Fruit fly (Drosophila melanogaster) whole organism, embryonic: ENCODE results near the gene Abl.

Source experiments
- Asciz ChIP-seq: fragments of 200-800 bp; sonication (Bioruptor generic); optimal IDR thresholded peaks from 2 replicates; lab custom pipeline; 2017; ENCODE audit warnings: missing biosample characterization, mild to moderate bottlenecking, missing genetic modification characterization, missing genetic modification reagents
- Atf6 ChIP-seq: fragments of 200-800 bp; sonication (Bioruptor generic); IDR thresholded peaks from 2 replicates; pipeline ENCODE4 v1.3.6; 2022; ENCODE audit warnings: missing biosample characterization, missing genetic modification characterization
- BEAF-32 ChIP-seq: fragments of 200-800 bp; sonication (Bioruptor generic); optimal IDR thresholded peaks from 3 replicates; lab custom pipeline; 2017; ENCODE audit warnings: missing biosample characterization, missing genetic modification characterization, mild to moderate bottlenecking, moderate library complexity, missing genetic modification reagents
- CG10267 ChIP-seq: fragments of 200-800 bp; sonication (Bioruptor generic); optimal IDR thresholded peaks from 2 replicates; lab custom pipeline; 2018; ENCODE audit warnings: missing biosample characterization, mild to moderate bottlenecking, missing genetic modification characterization, moderate library complexity
- CG10462 ChIP-seq: fragments of 200-800 bp; sonication (Bioruptor generic); optimal IDR thresholded peaks from 2 replicates; lab custom pipeline; 2016; ENCODE audit warnings: missing biosample characterization, missing genetic modification characterization
- CG10959 ChIP-seq: fragments of 200-800 bp; sonication (Bioruptor generic); IDR thresholded peaks from 2 replicates; pipeline ENCODE4 v1.3.6; 2022; ENCODE audit warnings: missing biosample characterization, missing genetic modification characterization
- CG12659 ChIP-seq: fragments of 200-800 bp; sonication (Bioruptor generic); optimal IDR thresholded peaks from 3 replicates; lab custom pipeline; 2017; ENCODE audit warnings: mild to moderate bottlenecking, missing biosample characterization, missing genetic modification reagents, missing genetic modification characterization
- CG13296 ChIP-seq: fragments of 200-800 bp; sonication (Bioruptor generic); optimal IDR thresholded peaks from 3 replicates; lab custom pipeline; 2018; ENCODE audit warnings: missing biosample characterization, mild to moderate bottlenecking, missing genetic modification characterization
- CG14860 ChIP-seq: fragments of 200-800 bp; sonication (Bioruptor generic); IDR thresholded peaks from 3 replicates; pipeline ENCODE4 v1.3.6; 2022; ENCODE audit warnings: missing biosample characterization, missing genetic modification characterization; ENCODE audit not compliant: partially characterized antibody
- CG15269 ChIP-seq: fragments of 200-800 bp; sonication (Bioruptor generic); optimal IDR thresholded peaks from 2 replicates; lab custom pipeline; 2018; ENCODE audit warnings: missing biosample characterization, mild to moderate bottlenecking, missing genetic modification characterization, moderate library complexity
- CG17359 ChIP-seq: fragments of 200-800 bp; sonication (Bioruptor generic); optimal IDR thresholded peaks from 3 replicates; lab custom pipeline; 2018; ENCODE audit warnings: missing biosample characterization, mild to moderate bottlenecking, missing genetic modification characterization, moderate library complexity
- CG18476 ChIP-seq: fragments of 200-800 bp; sonication (Bioruptor generic); optimal IDR thresholded peaks from 2 replicates; lab custom pipeline; 2016; ENCODE audit warnings: missing biosample characterization, mild to moderate bottlenecking, missing genetic modification characterization
- CG2129 ChIP-seq: fragments of 200-800 bp; sonication (Bioruptor generic); IDR thresholded peaks from 2 replicates; pipeline ENCODE4 v1.3.6; 2022; ENCODE audit warnings: missing biosample characterization, missing genetic modification characterization; ENCODE audit not compliant: partially characterized antibody
- CG30020 ChIP-seq: fragments of 200-800 bp; optimal IDR thresholded peaks from 2 replicates; lab custom pipeline; 2019; ENCODE audit warnings: missing biosample characterization, mild to moderate bottlenecking, missing genetic modification characterization, moderate library complexity
- CG32767 ChIP-seq: fragments of 200-800 bp; sonication (Bioruptor generic); IDR thresholded peaks from 2 replicates; pipeline ENCODE4 v1.3.6; 2022; ENCODE audit warnings: missing biosample characterization, missing genetic modification characterization
- CG7271 ChIP-seq: fragments of 200-800 bp; sonication (Bioruptor generic); optimal IDR thresholded peaks from 2 replicates; lab custom pipeline; 2018; ENCODE audit warnings: missing biosample characterization, mild to moderate bottlenecking, missing genetic modification characterization, moderate library complexity
- CG7745 ChIP-seq: fragments of 200-800 bp; sonication (Bioruptor generic); optimal IDR thresholded peaks from 2 replicates; lab custom pipeline; 2018; ENCODE audit warnings: missing biosample characterization, mild to moderate bottlenecking, missing genetic modification characterization, moderate library complexity
- Camta ChIP-seq: fragments of 200-800 bp; sonication (Bioruptor generic); optimal IDR thresholded peaks from 2 replicates; lab custom pipeline; 2016; ENCODE audit warnings: missing biosample characterization, missing genetic modification characterization
- D19A ChIP-seq: fragments of 200-800 bp; optimal IDR thresholded peaks from 3 replicates; lab custom pipeline; 2019; ENCODE audit warnings: missing biosample characterization, mild to moderate bottlenecking, missing genetic modification characterization, moderate library complexity
- Ets97D ChIP-seq: fragments of 200-800 bp; sonication (Bioruptor generic); optimal IDR thresholded peaks from 3 replicates; lab custom pipeline; 2016; ENCODE audit warnings: missing biosample characterization, missing genetic modification characterization
- H2.0 ChIP-seq: fragments of 200-800 bp; sonication (Bioruptor generic); IDR thresholded peaks from 2 replicates; pipeline ENCODE4 v1.3.6; 2022; ENCODE audit warnings: missing biosample characterization, missing genetic modification characterization
- HLH4C ChIP-seq: fragments of 200-800 bp; sonication (Bioruptor generic); IDR thresholded peaks from 3 replicates; pipeline ENCODE4 v1.3.6; 2022; ENCODE audit warnings: missing biosample characterization, missing genetic modification characterization; ENCODE audit not compliant: partially characterized antibody
- Mrtf ChIP-seq: fragments of 200-800 bp; sonication (Bioruptor generic); IDR thresholded peaks from 3 replicates; pipeline ENCODE4 v1.3.6; 2022; ENCODE audit warnings: missing biosample characterization, missing genetic modification characterization
- Nf-YC ChIP-seq: fragments of 200-800 bp; optimal IDR thresholded peaks from 3 replicates; lab custom pipeline; 2019; ENCODE audit warnings: missing biosample characterization, mild to moderate bottlenecking, missing genetic modification characterization, moderate library complexity
- Oaz ChIP-seq: fragments of 200-800 bp; sonication (Bioruptor generic); IDR thresholded peaks from 2 replicates; pipeline ENCODE4 v1.3.6; 2022; ENCODE audit warnings: missing biosample characterization, missing genetic modification characterization
- Sox102F ChIP-seq: fragments of 200-800 bp; sonication (Bioruptor generic); optimal IDR thresholded peaks from 2 replicates; lab custom pipeline; 2018; ENCODE audit warnings: missing biosample characterization, mild to moderate bottlenecking, missing genetic modification characterization, moderate library complexity
- Spps ChIP-seq: fragments of 200-800 bp; sonication (Bioruptor generic); optimal IDR thresholded peaks from 2 replicates; lab custom pipeline; 2018; ENCODE audit warnings: missing biosample characterization, mild to moderate bottlenecking, missing genetic modification characterization
- Sry-δ ChIP-seq: fragments of 200-800 bp; sonication (Bioruptor generic); optimal IDR thresholded peaks from 2 replicates; lab custom pipeline; 2016; ENCODE audit warnings: missing biosample characterization, missing genetic modification characterization
- Ssrp ChIP-seq: fragments of 200-800 bp; sonication (Bioruptor generic); optimal IDR thresholded peaks from 2 replicates; lab custom pipeline; 2018; ENCODE audit warnings: missing biosample characterization, mild to moderate bottlenecking, missing genetic modification characterization, moderate library complexity
- Usf ChIP-seq: fragments of 200-800 bp; sonication (Bioruptor generic); optimal IDR thresholded peaks from 2 replicates; lab custom pipeline; 2017; ENCODE audit warnings: missing genotype, missing biosample characterization, missing genetic modification characterization
- aop ChIP-seq: fragments of 200-800 bp; sonication (Bioruptor generic); IDR thresholded peaks from 2 replicates; pipeline ENCODE4 v1.3.6; 2022; ENCODE audit warnings: missing biosample characterization, missing genetic modification characterization
- ase ChIP-seq: fragments of 200-800 bp; sonication (Bioruptor generic); IDR thresholded peaks from 3 replicates; pipeline ENCODE4 v1.3.6; 2022; ENCODE audit warnings: missing biosample characterization, missing genetic modification characterization
- az2 ChIP-seq: fragments of 200-800 bp; sonication (Bioruptor generic); optimal IDR thresholded peaks from 3 replicates; lab custom pipeline; 2016; ENCODE audit warnings: missing biosample characterization, missing genetic modification characterization
- caup ChIP-seq: fragments of 200-800 bp; sonication (Bioruptor generic); optimal IDR thresholded peaks from 3 replicates; lab custom pipeline; 2017; ENCODE audit warnings: missing biosample characterization, mild to moderate bottlenecking, missing genetic modification characterization, moderate library complexity; ENCODE audit not compliant: severe bottlenecking
- da ChIP-seq: fragments of 200-800 bp; sonication (Bioruptor generic); optimal IDR thresholded peaks from 2 replicates; lab custom pipeline; 2016; ENCODE audit warnings: missing biosample characterization, missing genetic modification characterization
- dysf ChIP-seq: fragments of 200-800 bp; sonication (Bioruptor generic); IDR thresholded peaks from 3 replicates; pipeline ENCODE4 v1.3.6; 2022; ENCODE audit warnings: missing biosample characterization, missing genetic modification characterization
- eve ChIP-seq, 2 experiments: fragments of >200 bp; optimal IDR thresholded peaks; 2 replicates each; lab custom pipeline; 2017; ENCODE audit warnings: missing biosample characterization in 2 of 2, missing genetic modification characterization in 2 of 2
- eyg ChIP-seq: fragments of 200-800 bp; sonication (Bioruptor generic); optimal IDR thresholded peaks from 3 replicates; lab custom pipeline; 2016; ENCODE audit warnings: missing biosample characterization, missing genetic modification characterization
- fd102C ChIP-seq: fragments of 200-800 bp; sonication (Bioruptor generic); optimal IDR thresholded peaks from 2 replicates; lab custom pipeline; 2018; ENCODE audit warnings: missing biosample characterization, mild to moderate bottlenecking, missing genetic modification characterization, moderate library complexity
- fru ChIP-seq: fragments of >200 bp; optimal IDR thresholded peaks from 2 replicates; lab custom pipeline; 2017
- h ChIP-seq: fragments of >200 bp; optimal IDR thresholded peaks from 2 replicates; lab custom pipeline; 2017
- kah ChIP-seq: fragments of 200-800 bp; sonication (Bioruptor generic); optimal IDR thresholded peaks from 2 replicates; lab custom pipeline; 2018; ENCODE audit warnings: missing biosample characterization, mild to moderate bottlenecking, missing genetic modification characterization
- klu ChIP-seq: fragments of 200-800 bp; sonication (Bioruptor generic); IDR thresholded peaks from 2 replicates; pipeline ENCODE4 v1.3.6; 2022; ENCODE audit warnings: missing biosample characterization, missing genetic modification characterization
- mam ChIP-seq: fragments of 200-800 bp; sonication (Bioruptor generic); optimal IDR thresholded peaks from 3 replicates; lab custom pipeline; 2016; ENCODE audit warnings: missing biosample characterization, missing genetic modification characterization
- mld ChIP-seq: fragments of 200-800 bp; sonication (Bioruptor generic); IDR thresholded peaks from 3 replicates; pipeline ENCODE4 v1.3.6; 2022; ENCODE audit warnings: missing biosample characterization, missing genetic modification characterization; ENCODE audit not compliant: partially characterized antibody
- org-1 ChIP-seq: fragments of 200-800 bp; sonication (Bioruptor generic); optimal IDR thresholded peaks from 2 replicates; lab custom pipeline; 2017; ENCODE audit warnings: missing biosample characterization, missing genetic modification characterization
- pho ChIP-seq: fragments of 200-800 bp; sonication (Bioruptor generic); optimal IDR thresholded peaks from 2 replicates; lab custom pipeline; 2016; ENCODE audit warnings: missing biosample characterization, missing genetic modification characterization
- phol ChIP-seq: fragments of 200-800 bp; sonication (Bioruptor generic); optimal IDR thresholded peaks from 3 replicates; lab custom pipeline; 2018; ENCODE audit warnings: missing biosample characterization, mild to moderate bottlenecking, missing genetic modification characterization, moderate library complexity
- stwl ChIP-seq: fragments of 200-800 bp; sonication (Bioruptor generic); optimal IDR thresholded peaks from 3 replicates; lab custom pipeline; 2018; ENCODE audit warnings: missing biosample characterization, mild to moderate bottlenecking, missing genetic modification characterization, moderate library complexity
- tna ChIP-seq: fragments of 200-800 bp; sonication (Bioruptor generic); IDR thresholded peaks from 2 replicates; pipeline ENCODE4 v1.3.6; 2022; ENCODE audit warnings: missing biosample characterization, missing genetic modification characterization; ENCODE audit not compliant: partially characterized antibody
- trem ChIP-seq: fragments of 200-800 bp; optimal IDR thresholded peaks from 3 replicates; lab custom pipeline; 2019; ENCODE audit warnings: missing biosample characterization, mild to moderate bottlenecking, missing genetic modification characterization, moderate library complexity

The Abl gene

dm6 chr3L:16640509-16641068, 7.1 kb downstream of the Abl start (continued):
- TF ChIP-seq tna (GFP tag; lab: Robert Waterston, UW) (no peak), D19A (tag; lab: Kevin White, UChicago) (peak; percentile 54), CG10267 (tag; lab: Kevin White, UChicago) (peak; percentile 53), CG18476 (GFP tag; lab: Kevin White, UChicago) (no peak), fru (lab: Kevin White, UChicago) (no peak), aop (no peak), CG2129 (GFP tag; lab: Robert Waterston, UW) (no peak), CG17359 (peak; percentile 47), Nf-YC (tag; lab: Kevin White, UChicago) (no peak), CG7271 (tag; lab: Kevin White, UChicago) (peak; percentile 66), H2.0 (GFP tag; lab: Robert Waterston, UW) (no peak), stwl (peak; percentile 47), HLH4C (GFP tag; lab: Robert Waterston, UW) (no peak), CG10462 (peak; percentile 31), Usf (GFP tag; lab: Kevin White, UChicago) (no peak), Ets97D (GFP tag; lab: Kevin White, UChicago) (no peak), h (lab: Kevin White, UChicago) (no peak), trem (tag; lab: Kevin White, UChicago) (peak; percentile 60), Spps (tag; lab: Kevin White, UChicago) (peak; percentile 56), da (GFP tag; lab: Kevin White, UChicago) (no peak), Camta (no peak), eyg (GFP tag; lab: Kevin White, UChicago) (no peak), Ssrp (tag; lab: Kevin White, UChicago) (no peak), org-1 (peak; percentile 33), CG14860 (GFP tag; lab: Robert Waterston, UW) (no peak), mld (GFP tag; lab: Robert Waterston, UW) (no peak), mam (no peak), klu (GFP tag; lab: Robert Waterston, UW) (no peak), fd102C (GFP tag; lab: Kevin White, UChicago) (peak; percentile 76), dysf (GFP tag; lab: Robert Waterston, UW) (no peak), CG30020 (tag; lab: Kevin White, UChicago) (no peak), pho (no peak), CG12659 (GFP tag; lab: Kevin White, UChicago) (no peak), Oaz (GFP tag; lab: Robert Waterston, UW) (no peak), CG7745 (tag; lab: Kevin White, UChicago) (peak; percentile 76), ase (GFP tag; lab: Robert Waterston, UW) (no peak), Atf6 (GFP tag; lab: Robert Waterston, UW) (no peak), caup (GFP tag; lab: Kevin White, UChicago) (no peak), CG15269 (tag; lab: Kevin White, UChicago) (no peak), Sox102F (GFP tag; lab: Kevin White, UChicago) (peak; percentile 28), Mrtf (no peak), Asciz (GFP tag; lab: Kevin White, UChicago) (peak; percentile 84), eve (GFP tag; optimal IDR thresholded peaks at IDR 0.05; lab: Kevin White, UChicago) (no peak), CG10959 (GFP tag; lab: Robert Waterston, UW) (no peak), kah (GFP tag; lab: Kevin White, UChicago) (no peak), Sry-δ (GFP tag; lab: Kevin White, UChicago) (no peak), CG32767 (GFP tag; lab: Robert Waterston, UW) (no peak), CG13296 (GFP tag; lab: Kevin White, UChicago) (no peak), phol (tag; lab: Kevin White, UChicago) (peak; percentile 33), BEAF-32 (GFP tag; lab: Kevin White, UChicago) (no peak), az2 (no peak)
